Worm (Caenorhabditis elegans) whole organism, late embryonic: Measurements from ENCODE around the gene adah-1.

Experiments
- C08G9.2 ChIP-seq: sonication (generic microtip); optimal IDR thresholded peaks from 2 replicates; lab custom pipeline; 2016; ENCODE audit warnings: mild to moderate bottlenecking, missing genetic modification characterization, moderate library complexity, missing compliant biosample characterization
- C38D4.7 ChIP-seq: fragments of 200-800 bp; sonication (Bioruptor generic); optimal IDR thresholded peaks from 2 replicates; lab custom pipeline; 2018; ENCODE audit warnings: mild to moderate bottlenecking, missing genetic modification characterization, moderate library complexity, missing compliant biosample characterization
- K09A11.1 ChIP-seq: sonication (generic microtip); optimal IDR thresholded peaks from 2 replicates; lab custom pipeline; 2017; ENCODE audit warnings: antibody characterized with exemption, mild to moderate bottlenecking, missing genetic modification characterization, missing compliant biosample characterization; ENCODE audit not compliant: insufficient read depth
- Y22D7AL.16 ChIP-seq: sonication (generic microtip); optimal IDR thresholded peaks from 2 replicates; lab custom pipeline; 2016; ENCODE audit warnings: missing genetic modification characterization, missing compliant biosample characterization
- ceh-18 ChIP-seq: sonication (generic microtip); optimal IDR thresholded peaks from 2 replicates; lab custom pipeline; 2016; ENCODE audit warnings: missing genetic modification characterization, missing compliant biosample characterization
- ceh-19 ChIP-seq: fragments of 200-800 bp; sonication (Bioruptor generic); optimal IDR thresholded peaks from 2 replicates; lab custom pipeline; 2018; ENCODE audit warnings: mild to moderate bottlenecking, missing genetic modification characterization, missing compliant biosample characterization
- ceh-2 ChIP-seq: sonication (generic microtip); optimal IDR thresholded peaks from 2 replicates; lab custom pipeline; 2016; ENCODE audit warnings: missing genotype, missing genetic modification characterization, missing compliant biosample characterization
- ceh-22 ChIP-seq: sonication (generic microtip); optimal IDR thresholded peaks from 2 replicates; lab custom pipeline; 2017; ENCODE audit warnings: missing biosample characterization, missing genetic modification characterization
- ceh-24 ChIP-seq: sonication (generic microtip); optimal IDR thresholded peaks from 2 replicates; lab custom pipeline; 2016; ENCODE audit warnings: mild to moderate bottlenecking, missing genetic modification characterization, missing compliant biosample characterization
- ceh-30 ChIP-seq: fragments of 150-350 bp; optimal IDR thresholded peaks from 2 replicates; lab custom pipeline; 2014; ENCODE audit warnings: missing biosample characterization, missing genetic modification characterization
- ceh-31 ChIP-seq: sonication (generic microtip); optimal IDR thresholded peaks from 2 replicates; lab custom pipeline; 2016; ENCODE audit warnings: missing genetic modification characterization, missing compliant biosample characterization
- ceh-45 ChIP-seq: fragments of 200-800 bp; sonication (Bioruptor generic); IDR thresholded peaks from 2 replicates; pipeline ENCODE4 v1.3.6; 2022; ENCODE audit warnings: missing genetic modification reagents, missing genetic modification characterization, missing compliant biosample characterization
- ceh-48 ChIP-seq: sonication (generic microtip); optimal IDR thresholded peaks from 2 replicates; lab custom pipeline; 2016; ENCODE audit warnings: missing genetic modification characterization, inconsistent platforms, missing compliant biosample characterization
- ceh-9 ChIP-seq: sonication (generic microtip); optimal IDR thresholded peaks from 2 replicates; lab custom pipeline; 2016; ENCODE audit warnings: mild to moderate bottlenecking, missing genetic modification characterization, inconsistent platforms, missing compliant biosample characterization
- che-1 ChIP-seq: sonication (generic microtip); optimal IDR thresholded peaks from 2 replicates; lab custom pipeline; 2016; ENCODE audit warnings: mild to moderate bottlenecking, missing genetic modification characterization, missing compliant biosample characterization
- dve-1 ChIP-seq: sonication (generic microtip); optimal IDR thresholded peaks from 2 replicates; lab custom pipeline; 2017; ENCODE audit warnings: antibody characterized with exemption, mild to moderate bottlenecking, missing genetic modification characterization, missing compliant biosample characterization
- elt-2 ChIP-seq: sonication (generic microtip); optimal IDR thresholded peaks from 2 replicates; lab custom pipeline; 2016; ENCODE audit warnings: missing genetic modification reagents, missing genetic modification characterization, missing compliant biosample characterization
- elt-4 ChIP-seq: sonication (generic microtip); optimal IDR thresholded peaks from 2 replicates; lab custom pipeline; 2016; ENCODE audit warnings: missing genetic modification characterization, missing compliant biosample characterization
- ets-4 ChIP-seq: sonication (generic microtip); optimal IDR thresholded peaks from 2 replicates; lab custom pipeline; 2016; ENCODE audit warnings: missing genetic modification characterization, missing compliant biosample characterization
- fax-1 ChIP-seq: sonication (generic microtip); optimal IDR thresholded peaks from 2 replicates; lab custom pipeline; 2016; ENCODE audit warnings: missing genotype, missing genetic modification characterization, missing compliant biosample characterization
- fkh-6 ChIP-seq: sonication (generic microtip); optimal IDR thresholded peaks from 2 replicates; lab custom pipeline; 2016; ENCODE audit warnings: missing genetic modification characterization, missing compliant biosample characterization
- hlh-15 ChIP-seq: sonication (generic microtip); optimal IDR thresholded peaks from 2 replicates; lab custom pipeline; 2016; ENCODE audit warnings: missing genetic modification characterization, missing compliant biosample characterization
- hlh-6 ChIP-seq: sonication (generic microtip); optimal IDR thresholded peaks from 2 replicates; lab custom pipeline; 2016; ENCODE audit warnings: missing genotype, missing genetic modification characterization, missing compliant biosample characterization
- hlh-8 ChIP-seq: sonication (generic microtip); optimal IDR thresholded peaks from 2 replicates; lab custom pipeline; 2016; ENCODE audit warnings: missing genotype, missing genetic modification characterization, missing compliant biosample characterization
- lim-6 ChIP-seq: sonication (generic microtip); optimal IDR thresholded peaks from 2 replicates; lab custom pipeline; 2016; ENCODE audit warnings: missing genetic modification characterization, missing compliant biosample characterization
- madf-2 ChIP-seq: sonication (generic microtip); optimal IDR thresholded peaks from 2 replicates; lab custom pipeline; 2017; ENCODE audit warnings: missing genetic modification characterization, missing compliant biosample characterization
- mec-3 ChIP-seq: sonication (generic microtip); optimal IDR thresholded peaks from 2 replicates; lab custom pipeline; 2016; ENCODE audit warnings: borderline replicate concordance, missing genetic modification characterization, missing compliant biosample characterization
- nfya-1 ChIP-seq: sonication (generic microtip); optimal IDR thresholded peaks from 2 replicates; lab custom pipeline; 2017; ENCODE audit warnings: missing genetic modification characterization, mild to moderate bottlenecking, missing compliant biosample characterization, antibody characterized with exemption, moderate library complexity
- nhr-11 ChIP-seq: fragments of 150-350 bp; optimal IDR thresholded peaks from 2 replicates; lab custom pipeline; 2014; ENCODE audit warnings: missing biosample characterization, missing genetic modification characterization
- nhr-232 ChIP-seq: sonication (generic microtip); optimal IDR thresholded peaks from 2 replicates; lab custom pipeline; 2016; ENCODE audit warnings: missing genetic modification characterization, missing compliant biosample characterization
- npax-4 ChIP-seq: sonication (generic microtip); optimal IDR thresholded peaks from 2 replicates; lab custom pipeline; 2016; ENCODE audit warnings: missing genetic modification characterization, missing compliant biosample characterization
- pag-3 ChIP-seq: sonication (generic microtip); optimal IDR thresholded peaks from 2 replicates; lab custom pipeline; 2016; ENCODE audit warnings: missing compliant biosample characterization, missing genetic modification characterization, borderline replicate concordance
- pat-9 ChIP-seq: fragments of 200-800 bp; sonication (Bioruptor generic); optimal IDR thresholded peaks from 2 replicates; lab custom pipeline; 2018; ENCODE audit warnings: mild to moderate bottlenecking, missing genetic modification characterization, moderate library complexity, missing compliant biosample characterization
- pax-1 ChIP-seq: fragments of 150-350 bp; optimal IDR thresholded peaks from 2 replicates; lab custom pipeline; 2014; ENCODE audit warnings: missing biosample characterization, missing genetic modification characterization
- pros-1 ChIP-seq: fragments of 150-350 bp; optimal IDR thresholded peaks from 2 replicates; lab custom pipeline; 2014; ENCODE audit warnings: missing biosample characterization, missing genetic modification reagents, missing genetic modification characterization
- ref-2 ChIP-seq: sonication (generic microtip); optimal IDR thresholded peaks from 2 replicates; lab custom pipeline; 2016; ENCODE audit warnings: missing genetic modification characterization, missing compliant biosample characterization
- rnt-1 ChIP-seq: sonication (generic microtip); optimal IDR thresholded peaks from 2 replicates; lab custom pipeline; 2016; ENCODE audit warnings: missing genetic modification characterization, missing compliant biosample characterization
- sdc-2 ChIP-seq: sonication (generic microtip); optimal IDR thresholded peaks from 2 replicates; lab custom pipeline; 2016; ENCODE audit warnings: missing genotype, missing genetic modification characterization, missing compliant biosample characterization
- sox-2 ChIP-seq: fragments of 200-800 bp; sonication (Bioruptor generic); IDR thresholded peaks from 2 replicates; pipeline ENCODE4 v1.3.6; 2022; ENCODE audit warnings: missing genetic modification reagents, missing genetic modification characterization, missing compliant biosample characterization
- sox-4 ChIP-seq: sonication (generic microtip); optimal IDR thresholded peaks from 2 replicates; lab custom pipeline; 2017; ENCODE audit warnings: mild to moderate bottlenecking, missing genetic modification characterization, inconsistent platforms, missing compliant biosample characterization
- syd-9 ChIP-seq: sonication (generic microtip); optimal IDR thresholded peaks from 2 replicates; lab custom pipeline; 2016; ENCODE audit warnings: mild to moderate bottlenecking, missing genetic modification characterization, moderate library complexity, missing compliant biosample characterization
- tbx-2 ChIP-seq: sonication (generic microtip); optimal IDR thresholded peaks from 2 replicates; lab custom pipeline; 2016; ENCODE audit warnings: missing genetic modification characterization, missing compliant biosample characterization
- tbx-7 ChIP-seq: sonication (generic microtip); optimal IDR thresholded peaks from 2 replicates; lab custom pipeline; 2016; ENCODE audit warnings: missing genotype, missing genetic modification characterization, missing compliant biosample characterization
- ttx-3 ChIP-seq: sonication (generic microtip); optimal IDR thresholded peaks from 2 replicates; lab custom pipeline; 2016; ENCODE audit warnings: missing genetic modification reagents, missing genetic modification characterization, missing compliant biosample characterization
- unc-3 ChIP-seq, 2 experiments: fragments of 200-800 bp in 1 of 2; sonication (Bioruptor generic) in 1 of 2; sonication (generic microtip) in 1 of 2; conservative IDR thresholded peaks in 1 of 2; optimal IDR thresholded peaks in 1 of 2; 2 replicates each; pipeline versions ENCODE4 v1.3.6 to Lab custom; 2016 to 2022; ENCODE audit warnings: missing compliant biosample characterization in 2 of 2, missing genetic modification characterization in 2 of 2, missing genetic modification reagents in 1 of 2
- unc-55 ChIP-seq: sonication (generic microtip); optimal IDR thresholded peaks from 2 replicates; lab custom pipeline; 2017; ENCODE audit warnings: missing biosample characterization, missing genetic modification reagents, missing genetic modification characterization
- unc-86 ChIP-seq: sonication (generic microtip); optimal IDR thresholded peaks from 2 replicates; lab custom pipeline; 2016; ENCODE audit warnings: missing genetic modification characterization, missing compliant biosample characterization
- ztf-16 ChIP-seq: sonication (generic microtip); optimal IDR thresholded peaks from 2 replicates; lab custom pipeline; 2017; ENCODE audit warnings: missing genetic modification characterization, missing compliant biosample characterization

Gene adah-1

ce11 chrIV:7036790-7037189 is 12.8 kb downstream of the adah-1 start, which contains the start of gene ufl-1:
ufl-1 (minus strand) TSS chrIV:7036859.
- TF ChIP-seq C38D4.7 (GFP tag; lab: Kevin White, UChicago) (no peak), syd-9 (tag; lab: Kevin White, UChicago) (no peak), ceh-48 (no peak), hlh-6 (no peak)

- TF ChIP-seq sdc-2 (tag; lab: Kevin White, UChicago) (peak; percentile 45), ceh-31 (tag; lab: Kevin White, UChicago) (peak; percentile 71), fkh-6 (tag; lab: Kevin White, UChicago) (peak; percentile 36), lim-6 (tag; lab: Kevin White, UChicago) (no peak), ref-2 (peak; percentile 78), C38D4.7 (GFP tag; lab: Kevin White, UChicago) (peak; percentile 24), ets-4 (tag; lab: Kevin White, UChicago) (peak; percentile 24), unc-86 (tag; lab: Kevin White, UChicago) (peak; percentile 48), fax-1 (tag; lab: Kevin White, UChicago) (peak; percentile 46), ztf-16 (tag; lab: Kevin White, UChicago) (peak; percentile 58), tbx-2 (peak; percentile 72), pax-1 (tag; lab: Kevin White, UChicago) (peak; percentile 46), ceh-19 (GFP tag; lab: Kevin White, UChicago) (no peak), ceh-45 (0 out of 2 replicates have a peak, but pooled peaks have one; percentile 15), hlh-15 (no peak), Y22D7AL.16 (peak; percentile 22), ceh-48 (peak; percentile 20), nfya-1 (tag; lab: Kevin White, UChicago) (peak; percentile 76), mec-3 (tag; lab: Kevin White, UChicago) (no peak), ttx-3 (peak; percentile 44), ceh-30 (tag; lab: Kevin White, UChicago) (no peak), hlh-6 (no peak), C08G9.2 (tag; lab: Kevin White, UChicago) (peak; percentile 21), rnt-1 (tag; lab: Kevin White, UChicago) (peak; percentile 8), syd-9 (tag; lab: Kevin White, UChicago) (no peak), sox-4 (tag; lab: Kevin White, UChicago) (peak; percentile 67), elt-2 (peak; percentile 80), ceh-18 (tag; lab: Kevin White, UChicago) (peak; percentile 45), ceh-9 (tag; lab: Kevin White, UChicago) (no peak), hlh-8 (peak; percentile 44), tbx-7 (tag; lab: Kevin White, UChicago) (peak; percentile 11), madf-2 (peak; percentile 30), unc-3 (GFP tag; conservative IDR thresholded peaks at IDR 0.05; lab: Robert Waterston, UW) (no peak), unc-3 (tag; optimal IDR thresholded peaks at IDR 0.05; lab: Kevin White, UChicago) (peak; percentile 45), nhr-11 (tag; lab: Kevin White, UChicago) (no peak), elt-4 (no peak), pros-1 (tag; lab: Kevin White, UChicago) (no peak), nhr-232 (peak; percentile 18), pag-3 (tag; lab: Kevin White, UChicago) (no peak), K09A11.1 (peak; percentile 53), ceh-24 (tag; lab: Kevin White, UChicago) (no peak), ceh-22 (tag; lab: Kevin White, UChicago) (no peak), sox-2 (no peak), dve-1 (tag; lab: Kevin White, UChicago) (no peak), ceh-2 (peak; percentile 77), pat-9 (tag; lab: Kevin White, UChicago) (peak; percentile 9), npax-4 (tag; lab: Kevin White, UChicago) (peak; percentile 19), unc-55 (GFP tag; lab: Kevin White, UChicago) (no peak), che-1 (peak; percentile 47)
Observed at ce11 chrIV:7039476-7040261, 15.7 kb downstream of the adah-1 start, which contains the start of the genes cogc-2 and klp-18. cogc-2 (minus strand) TSS chrIV:7039580. klp-18 (plus strand) TSS chrIV:7040211.
